Worm (Caenorhabditis elegans): ENCODE measurements around the gene AH6.17.

DNA sequence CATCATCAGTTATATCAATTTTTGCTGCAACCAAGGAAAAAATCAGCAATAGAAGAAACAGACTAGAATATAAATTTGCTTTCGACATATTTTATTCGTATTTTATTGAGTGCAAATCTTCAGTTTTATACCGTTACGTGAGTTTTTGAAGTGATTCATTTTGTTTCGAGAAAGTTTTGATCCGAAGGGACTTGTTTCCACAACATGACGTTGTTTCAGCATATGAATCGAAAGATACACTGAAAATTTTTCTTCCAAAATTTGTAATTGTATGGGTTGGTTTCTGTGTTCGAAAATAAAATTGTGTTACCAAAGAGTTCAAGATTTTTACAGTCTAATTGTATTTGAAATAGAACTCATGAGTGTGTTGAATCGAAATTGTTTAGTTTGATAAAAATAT lies 43.0 kb upstream of the AH6.17 start, which contains the start of gene T19H5.7:
- TF ChIP-seq him-1 (tag; optimal IDR thresholded peaks at IDR 0.05), result no peak
- TF ChIP-seq W03F9.2 (tag; optimal IDR thresholded peaks at IDR 0.05), result no peak
- no peak for TF ChIP-seq dao-5 (tag; optimal IDR thresholded peaks at IDR 0.05)

All from whole organism, L4/young adult.